Fruit fly (Drosophila melanogaster) whole organism, wandering third instar larva: Measurements from ENCODE around the gene Cyp28d1.
A peak's percentile ranks its signal among the peaks of the same experiment; 100 is the strongest.

ENCODE experiments used
- Abd-B ChIP-seq: fragments of >200 bp; optimal IDR thresholded peaks from 2 replicates; lab custom pipeline; 2017; ENCODE audit warnings: missing biosample characterization, missing genetic modification characterization
- CG32264 ChIP-seq: fragments of 200-800 bp; sonication (Bioruptor generic); optimal IDR thresholded peaks from 2 replicates; lab custom pipeline; 2016; ENCODE audit warnings: missing biosample characterization, missing genetic modification characterization
- CG9705 ChIP-seq: fragments of 200-800 bp; sonication (Bioruptor generic); optimal IDR thresholded peaks from 2 replicates; lab custom pipeline; 2018; ENCODE audit warnings: missing biosample characterization, mild to moderate bottlenecking, missing genetic modification characterization
- CrebA ChIP-seq: fragments of 200-800 bp; sonication (Bioruptor generic); optimal IDR thresholded peaks from 2 replicates; lab custom pipeline; 2016; ENCODE audit warnings: missing biosample characterization, mild to moderate bottlenecking, missing genetic modification characterization, borderline replicate concordance
- Dfd ChIP-seq: fragments of >200 bp; optimal IDR thresholded peaks from 2 replicates; lab custom pipeline; 2017; ENCODE audit warnings: missing biosample characterization, missing genetic modification characterization
- Dif ChIP-seq: fragments of 200-275, 200-300 bp; sonication (Bioruptor generic); optimal IDR thresholded peaks from 2 replicates; lab custom pipeline; 2018; ENCODE audit warnings: missing biosample characterization, missing genetic modification characterization; ENCODE audit not compliant: partially characterized antibody
- GATAd ChIP-seq: sonication (Bioruptor generic); optimal IDR thresholded peaks from 2 replicates; lab custom pipeline; 2016; ENCODE audit warnings: missing biosample characterization, missing genetic modification characterization
- HLH106 ChIP-seq: fragments of 200-800 bp; optimal IDR thresholded peaks from 3 replicates; lab custom pipeline; 2019; ENCODE audit warnings: missing biosample characterization, mild to moderate bottlenecking, missing genetic modification characterization, moderate library complexity
- Hnf4 ChIP-seq: fragments of 200-800 bp; sonication (Bioruptor generic); optimal IDR thresholded peaks from 2 replicates; lab custom pipeline; 2016; ENCODE audit warnings: missing biosample characterization, mild to moderate bottlenecking, missing genetic modification characterization
- Hr78 ChIP-seq: fragments of >200 bp; optimal IDR thresholded peaks from 2 replicates; lab custom pipeline; 2017; ENCODE audit warnings: missing biosample characterization, missing genetic modification characterization
- Hr83 ChIP-seq: fragments of 200-300 bp; sonication (Bioruptor generic); optimal IDR thresholded peaks from 2 replicates; lab custom pipeline; 2016; ENCODE audit warnings: missing biosample characterization, mild to moderate bottlenecking, missing genetic modification characterization, moderate library complexity; ENCODE audit not compliant: poor library complexity, severe bottlenecking
- Jra ChIP-seq: sonication (Bioruptor generic); optimal IDR thresholded peaks from 2 replicates; lab custom pipeline; 2016; ENCODE audit warnings: missing biosample characterization, missing genetic modification characterization
- Mio ChIP-seq: sonication (Bioruptor generic); optimal IDR thresholded peaks from 2 replicates; lab custom pipeline; 2016; ENCODE audit warnings: missing biosample characterization, missing genetic modification characterization
- Myc ChIP-seq: fragments of >200 bp; optimal IDR thresholded peaks from 2 replicates; lab custom pipeline; 2017
- N ChIP-seq: fragments of >200 bp; optimal IDR thresholded peaks from 2 replicates; lab custom pipeline; 2018; ENCODE audit warnings: missing biosample characterization, missing external identifiers, missing genetic modification characterization
- OdsH ChIP-seq: fragments of 200-800 bp; sonication (Bioruptor generic); optimal IDR thresholded peaks from 2 replicates; lab custom pipeline; 2016; ENCODE audit warnings: missing biosample characterization, mild to moderate bottlenecking, missing genetic modification characterization
- Rel ChIP-seq, 2 experiments: fragments of 200-800 bp; sonication (Bioruptor generic) in 1 of 2; optimal IDR thresholded peaks; 2 replicates in 1 of 2; 3 replicates in 1 of 2; lab custom pipeline; 2016 to 2019; ENCODE audit warnings: mild to moderate bottlenecking in 2 of 2, missing biosample characterization in 2 of 2, missing genetic modification characterization in 2 of 2, moderate library complexity in 1 of 2
- Vsx2 ChIP-seq: fragments of 200-300, 225-300 bp; sonication (Bioruptor generic); optimal IDR thresholded peaks from 2 replicates; lab custom pipeline; 2018; ENCODE audit warnings: missing biosample characterization, missing genetic modification characterization; ENCODE audit not compliant: partially characterized antibody
- brk ChIP-seq: fragments of 200-800 bp; sonication (Bioruptor generic); optimal IDR thresholded peaks from 2 replicates; lab custom pipeline; 2016; ENCODE audit warnings: missing biosample characterization, mild to moderate bottlenecking, missing genetic modification characterization
- dmrt93B ChIP-seq: fragments of 200-800 bp; sonication (Bioruptor generic); optimal IDR thresholded peaks from 2 replicates; lab custom pipeline; 2018; ENCODE audit warnings: missing biosample characterization, mild to moderate bottlenecking, missing genetic modification characterization
- dsf ChIP-seq: sonication (Bioruptor generic); optimal IDR thresholded peaks from 2 replicates; lab custom pipeline; 2016; ENCODE audit warnings: missing biosample characterization, missing genetic modification characterization, borderline replicate concordance
- ey ChIP-seq: fragments of 200-800 bp; sonication (Bioruptor generic); optimal IDR thresholded peaks from 2 replicates; lab custom pipeline; 2016; ENCODE audit warnings: missing biosample characterization, missing genetic modification characterization
- fru ChIP-seq: fragments of 200-800 bp; sonication (Bioruptor generic); optimal IDR thresholded peaks from 3 replicates; lab custom pipeline; 2016; ENCODE audit warnings: missing biosample characterization, mild to moderate bottlenecking, missing genetic modification characterization
- jim ChIP-seq: fragments of 175-275, 200-325 bp; sonication (Bioruptor generic); optimal IDR thresholded peaks from 2 replicates; lab custom pipeline; 2016; ENCODE audit warnings: missing biosample characterization, mild to moderate bottlenecking, missing genetic modification characterization
- psq ChIP-seq: fragments of 200-800 bp; sonication (Bioruptor generic); optimal IDR thresholded peaks from 3 replicates; lab custom pipeline; 2017; ENCODE audit warnings: missing biosample characterization, mild to moderate bottlenecking, missing genetic modification characterization, moderate library complexity
- rgr ChIP-seq: fragments of 200-800 bp; sonication (Bioruptor generic); optimal IDR thresholded peaks from 3 replicates; lab custom pipeline; 2016; ENCODE audit warnings: missing biosample characterization, mild to moderate bottlenecking, missing genetic modification characterization
- sage ChIP-seq: fragments of 200-800 bp; sonication (Bioruptor generic); optimal IDR thresholded peaks from 2 replicates; lab custom pipeline; 2016; ENCODE audit warnings: missing biosample characterization, mild to moderate bottlenecking, missing genetic modification characterization
- sv ChIP-seq: fragments of 200-800 bp; sonication (Bioruptor generic); optimal IDR thresholded peaks from 3 replicates; lab custom pipeline; 2016; ENCODE audit warnings: missing biosample characterization, missing genetic modification characterization
- tai ChIP-seq: sonication (Bioruptor generic); optimal IDR thresholded peaks from 2 replicates; lab custom pipeline; 2016; ENCODE audit warnings: missing biosample characterization, missing genetic modification characterization
- usp ChIP-seq: fragments of >200 bp; optimal IDR thresholded peaks from 2 replicates; lab custom pipeline; 2017; ENCODE audit warnings: missing biosample characterization, missing genetic modification characterization

Cyp28d1 gene

dm6 chr2L:5210145-5210504, at the start of gene Cyp28d1:
TSS of gene Cyp28d1 (plus strand) at chr2L:5210460.
- TF ChIP-seq fru (GFP tag; lab: Kevin White, UChicago) (no peak), CG9705 (GFP tag; lab: Kevin White, UChicago) (no peak), Jra (GFP tag; lab: Kevin White, UChicago) (no peak), sv (GFP tag; lab: Kevin White, UChicago) (no peak), Dfd (GFP tag; lab: Kevin White, UChicago) (no peak), Hr78 (GFP tag; lab: Kevin White, UChicago) (no peak), Dif (GFP tag; lab: Kevin White, UChicago) (no peak), rgr (no peak), psq (no peak), brk (GFP tag; lab: Kevin White, UChicago) (no peak), N (no peak), usp (no peak)

dm6 chr2L:5186543-5186942, 23.7 kb upstream of the Cyp28d1 start:
- no peak for TF ChIP-seq Hr83 (GFP tag; lab: Kevin White, UChicago)
- TF ChIP-seq Jra (GFP tag; lab: Kevin White, UChicago), result no peak
- TF ChIP-seq Myc (lab: Kevin White, UChicago), result no peak
- no peak for TF ChIP-seq psq
- TF ChIP-seq tai (GFP tag; lab: Kevin White, UChicago), result no peak
- TF ChIP-seq fru (GFP tag; lab: Kevin White, UChicago), result no peak
- no peak for TF ChIP-seq Hnf4 (GFP tag; lab: Kevin White, UChicago)
- TF ChIP-seq dmrt93B (GFP tag; lab: Kevin White, UChicago), result no peak
- TF ChIP-seq Hr78 (GFP tag; lab: Kevin White, UChicago), result no peak
- no peak for TF ChIP-seq N
- TF ChIP-seq Mio (GFP tag; lab: Kevin White, UChicago), result no peak
- no peak for TF ChIP-seq ey (GFP tag; lab: Kevin White, UChicago)
- TF ChIP-seq Dfd (GFP tag; lab: Kevin White, UChicago), result no peak
- TF ChIP-seq GATAd (GFP tag; lab: Kevin White, UChicago), result no peak
- TF ChIP-seq CG32264 (GFP tag; lab: Kevin White, UChicago), result no peak
- TF ChIP-seq CrebA (GFP tag; lab: Kevin White, UChicago), result no peak
- no peak for TF ChIP-seq jim
- no peak for TF ChIP-seq Abd-B

dm6 chr2L:5195639-5196038, 14.6 kb upstream of the Cyp28d1 start:
- peak; percentile 39 for TF ChIP-seq Vsx2 (GFP tag; lab: Kevin White, UChicago)
- no peak for TF ChIP-seq OdsH (GFP tag; lab: Kevin White, UChicago)
- peak; percentile 40 for TF ChIP-seq CrebA (GFP tag; lab: Kevin White, UChicago)

dm6 chr2L:5196684-5197083, 13.6 kb upstream of the Cyp28d1 start:
- TF ChIP-seq sv (GFP tag; lab: Kevin White, UChicago) (peak; percentile 31), dmrt93B (GFP tag; lab: Kevin White, UChicago) (no peak), N (no peak), Jra (GFP tag; lab: Kevin White, UChicago) (no peak), HLH106 (tag; lab: Kevin White, UChicago) (no peak)

dm6 chr2L:5197200-5197599, 13.1 kb upstream of the Cyp28d1 start:
- TF ChIP-seq Rel (GFP tag; optimal IDR thresholded peaks at IDR 0.05; lab: Kevin White, UChicago), result no peak
- TF ChIP-seq Rel (tag; optimal IDR thresholded peaks at IDR 0.05; lab: Kevin White, UChicago), result no peak
- TF ChIP-seq rgr, result no peak
- no peak for TF ChIP-seq Hnf4 (GFP tag; lab: Kevin White, UChicago)
- TF ChIP-seq dsf (GFP tag; lab: Kevin White, UChicago), result no peak
- no peak for TF ChIP-seq CG32264 (GFP tag; lab: Kevin White, UChicago)
- no peak for TF ChIP-seq Mio (GFP tag; lab: Kevin White, UChicago)
- TF ChIP-seq Hr83 (GFP tag; lab: Kevin White, UChicago), result no peak
- TF ChIP-seq tai (GFP tag; lab: Kevin White, UChicago), result no peak
- TF ChIP-seq usp, result no peak
- no peak for TF ChIP-seq brk (GFP tag; lab: Kevin White, UChicago)
- no peak for TF ChIP-seq sage (GFP tag; lab: Kevin White, UChicago)
- TF ChIP-seq GATAd (GFP tag; lab: Kevin White, UChicago), result no peak
- TF ChIP-seq Abd-B, result no peak
- no peak for TF ChIP-seq jim
